Fruit fly (Drosophila melanogaster): ENCODE data around the gene fz2.

The fz2 gene

dm6 chr3L:19097665-19098082, 137.5 kb downstream of the fz2 start, which contains the start of the genes Naxd and CG14079 (continued):
- TF ChIP-seq Med (GFP tag) (peak; percentile 85), Hey (tag; optimal IDR thresholded peaks at IDR 0.05) (no peak), Atf-2 (GFP tag; optimal IDR thresholded peaks at IDR 0.05) (peak; percentile 5), Sox100B (GFP tag; optimal IDR thresholded peaks at IDR 0.05) (peak; percentile 38), Dfd (GFP tag; optimal IDR thresholded peaks at IDR 0.05) (no peak), insv (GFP tag; optimal IDR thresholded peaks at IDR 0.05) (no peak), Lhr (GFP tag; optimal IDR thresholded peaks at IDR 0.05) (peak; percentile 27), crp (GFP tag; optimal IDR thresholded peaks at IDR 0.05) (no peak), B-H2 (GFP tag; optimal IDR thresholded peaks at IDR 0.05) (peak; percentile 64), ken (GFP tag; IDR thresholded peaks at IDR 0.05) (peak; percentile 76), dmrt99B (tag; optimal IDR thresholded peaks at IDR 0.05) (peak; percentile 70), gsb-n (tag; optimal IDR thresholded peaks at IDR 0.05) (peak; percentile 55), ERR (GFP tag; optimal IDR thresholded peaks at IDR 0.05) (no peak), D19B (GFP tag; optimal IDR thresholded peaks at IDR 0.05) (no peak), CG3726 (GFP tag; IDR thresholded peaks at IDR 0.05) (no peak), Nf-YB (GFP tag; optimal IDR thresholded peaks at IDR 0.05) (peak; percentile 47), bowl (GFP tag; IDR thresholded peaks at IDR 0.05) (no peak), ap (GFP tag; IDR thresholded peaks at IDR 0.05) (peak; percentile 68), disco-r (GFP tag; optimal IDR thresholded peaks at IDR 0.05) (no peak), CG12236 (GFP tag; optimal IDR thresholded peaks at IDR 0.05) (no peak), CG12769 (tag; optimal IDR thresholded peaks at IDR 0.05) (no peak), jigr1 (GFP tag; IDR thresholded peaks at IDR 0.05) (0 out of 3 replicates have a peak, but pooled peaks have one; percentile 26), tna (GFP tag; IDR thresholded peaks at IDR 0.05; ENCODE audit: partially characterized antibody) (no peak), dm (GFP tag; optimal IDR thresholded peaks at IDR 0.05) (no peak), NC2β (GFP tag; optimal IDR thresholded peaks at IDR 0.05) (no peak), CG10565 (GFP tag; optimal IDR thresholded peaks at IDR 0.05) (no peak), eve (GFP tag; optimal IDR thresholded peaks at IDR 0.05) (no peak), CG4707 (GFP tag; optimal IDR thresholded peaks at IDR 0.05) (no peak), CG5245 (GFP tag; optimal IDR thresholded peaks at IDR 0.05) (no peak), CG16779 (GFP tag; IDR thresholded peaks at IDR 0.05) (no peak), CG31388 (GFP tag; optimal IDR thresholded peaks at IDR 0.05) (no peak), CG2199 (GFP tag; IDR thresholded peaks at IDR 0.05) (no peak), Opbp (GFP tag; IDR thresholded peaks at IDR 0.05; ENCODE audit: partially characterized antibody) (no peak), pita (GFP tag; optimal IDR thresholded peaks at IDR 0.05) (no peak), CG7928 (GFP tag; optimal IDR thresholded peaks at IDR 0.05) (peak; percentile 0), CG14441 (GFP tag; IDR thresholded peaks at IDR 0.05) (peak; percentile 56), Fer1 (GFP tag; optimal IDR thresholded peaks at IDR 0.05) (peak; percentile 35), usp (GFP tag; optimal IDR thresholded peaks at IDR 0.05) (no peak), CG3995 (GFP tag; optimal IDR thresholded peaks at IDR 0.05) (peak; percentile 83), inv (GFP tag; IDR thresholded peaks at IDR 0.05; ENCODE audit: partially characterized antibody) (no peak; the same call in 1 of the 2 replicates), pb (GFP tag; optimal IDR thresholded peaks at IDR 0.05) (no peak), sqz (GFP tag; optimal IDR thresholded peaks at IDR 0.05) (no peak), CG31441 (GFP tag; IDR thresholded peaks at IDR 0.05) (peak; percentile 62), CG9876 (GFP tag; optimal IDR thresholded peaks at IDR 0.05) (no peak), Gsc (GFP tag; IDR thresholded peaks at IDR 0.05) (no peak), CoRest (tag; optimal IDR thresholded peaks at IDR 0.05) (peak; percentile 84), slp2 (GFP tag; optimal IDR thresholded peaks at IDR 0.05) (no peak), gem (tag; optimal IDR thresholded peaks at IDR 0.05) (peak; percentile 89), Awh (GFP tag; IDR thresholded peaks at IDR 0.05) (peak; percentile 64; the same call in 1 of the 2 replicates), D19A (tag; optimal IDR thresholded peaks at IDR 0.05) (peak; percentile 55), peb (GFP tag; IDR thresholded peaks at IDR 0.05) (peak; percentile 39; the same call in 1 of the 2 replicates), ems (GFP tag; optimal IDR thresholded peaks at IDR 0.05) (no peak)
